Fruit fly (Drosophila melanogaster) whole organism, pupa: Measurements from ENCODE around the gene Dpm2.

Experiments used
- CG10348 ChIP-seq: fragments of 200-800 bp; sonication (Bioruptor generic); IDR thresholded peaks from 2 replicates; pipeline ENCODE4 v1.3.6; 2022; ENCODE audit warnings: missing biosample characterization, missing genetic modification characterization
- CG12605 ChIP-seq: fragments of 200-800 bp; sonication (Bioruptor generic); IDR thresholded peaks from 2 replicates; pipeline ENCODE4 v1.3.6; 2022; ENCODE audit warnings: missing biosample characterization, missing genetic modification characterization
- CG13204 ChIP-seq: fragments of 200-800 bp; sonication (Bioruptor generic); optimal IDR thresholded peaks from 2 replicates; lab custom pipeline; 2018; ENCODE audit warnings: missing biosample characterization, mild to moderate bottlenecking, missing genetic modification characterization, moderate library complexity
- CG14655 ChIP-seq: fragments of 200-800 bp; sonication (Bioruptor generic); optimal IDR thresholded peaks from 3 replicates; lab custom pipeline; 2017; ENCODE audit warnings: mild to moderate bottlenecking, missing biosample characterization, missing genetic modification reagents, missing genetic modification characterization
- CG15710 ChIP-seq: fragments of 200-800 bp; sonication (Bioruptor generic); optimal IDR thresholded peaks from 2 replicates; lab custom pipeline; 2018; ENCODE audit warnings: missing biosample characterization, mild to moderate bottlenecking, missing genetic modification characterization, moderate library complexity
- CG17806 ChIP-seq: fragments of 200-800 bp; sonication (Bioruptor generic); optimal IDR thresholded peaks from 2 replicates; lab custom pipeline; 2018; ENCODE audit warnings: missing biosample characterization, mild to moderate bottlenecking, missing genetic modification characterization, moderate library complexity
- CG32121 ChIP-seq: fragments of 200-800 bp; sonication (Bioruptor generic); IDR thresholded peaks from 2 replicates; pipeline ENCODE4 v1.3.6; 2022; ENCODE audit warnings: missing biosample characterization, missing genetic modification characterization
- CG34367 ChIP-seq: fragments of 200-800 bp; sonication (Bioruptor generic); optimal IDR thresholded peaks from 2 replicates; lab custom pipeline; 2018; ENCODE audit warnings: missing biosample characterization, mild to moderate bottlenecking, missing genetic modification characterization
- CG4496 ChIP-seq: fragments of 200-800 bp; sonication (Bioruptor generic); IDR thresholded peaks from 3 replicates; pipeline ENCODE4 v1.3.6; 2022; ENCODE audit warnings: missing biosample characterization, missing genetic modification characterization
- CG8159 ChIP-seq: fragments of 200-800 bp; sonication (Bioruptor generic); optimal IDR thresholded peaks from 3 replicates; lab custom pipeline; 2018; ENCODE audit warnings: missing biosample characterization, mild to moderate bottlenecking, missing genetic modification characterization, moderate library complexity
- CG8301 ChIP-seq: fragments of 200-800 bp; sonication (Bioruptor generic); optimal IDR thresholded peaks from 2 replicates; lab custom pipeline; 2018; ENCODE audit warnings: missing biosample characterization, mild to moderate bottlenecking, missing genetic modification characterization
- CG9948 ChIP-seq: fragments of 200-800 bp; sonication (Bioruptor generic); optimal IDR thresholded peaks from 2 replicates; lab custom pipeline; 2018; ENCODE audit warnings: missing biosample characterization, mild to moderate bottlenecking, missing genetic modification characterization, moderate library complexity
- D1 ChIP-seq: fragments of 200-800 bp; sonication (Bioruptor generic); optimal IDR thresholded peaks from 2 replicates; lab custom pipeline; 2018; ENCODE audit warnings: missing biosample characterization, mild to moderate bottlenecking, missing genetic modification characterization, moderate library complexity
- EcR ChIP-seq: fragments of 200-800 bp; sonication (Bioruptor generic); optimal IDR thresholded peaks from 3 replicates; lab custom pipeline; 2019; ENCODE audit warnings: missing biosample characterization, missing genetic modification characterization, mild to moderate bottlenecking, moderate library complexity, missing genetic modification reagents
- Ets98B ChIP-seq: fragments of 200-800 bp; sonication (Bioruptor generic); IDR thresholded peaks from 2 replicates; pipeline ENCODE4 v1.3.6; 2022; ENCODE audit warnings: missing biosample characterization, missing genetic modification characterization
- Pif1A ChIP-seq: fragments of 200-800 bp; sonication (Bioruptor generic); optimal IDR thresholded peaks from 3 replicates; lab custom pipeline; 2016; ENCODE audit warnings: missing biosample characterization, missing genetic modification characterization
- Pif1B ChIP-seq: fragments of 200-800 bp; sonication (Bioruptor generic); optimal IDR thresholded peaks from 3 replicates; lab custom pipeline; 2016; ENCODE audit warnings: missing biosample characterization, missing genetic modification characterization
- Snoo ChIP-seq: fragments of 200-800 bp; sonication (Bioruptor generic); optimal IDR thresholded peaks from 3 replicates; lab custom pipeline; 2017; ENCODE audit warnings: missing biosample characterization, mild to moderate bottlenecking, missing genetic modification characterization, inconsistent platforms
- fd96Ca ChIP-seq: fragments of 200-800 bp; sonication (Bioruptor generic); IDR thresholded peaks from 3 replicates; pipeline ENCODE4 v1.3.6; 2022; ENCODE audit warnings: missing biosample characterization, missing genetic modification characterization
- gl ChIP-seq: fragments of 200-800 bp; sonication (Bioruptor generic); optimal IDR thresholded peaks from 2 replicates; lab custom pipeline; 2018; ENCODE audit warnings: missing biosample characterization, mild to moderate bottlenecking, missing genetic modification characterization

The Dpm2 gene

DNA sequence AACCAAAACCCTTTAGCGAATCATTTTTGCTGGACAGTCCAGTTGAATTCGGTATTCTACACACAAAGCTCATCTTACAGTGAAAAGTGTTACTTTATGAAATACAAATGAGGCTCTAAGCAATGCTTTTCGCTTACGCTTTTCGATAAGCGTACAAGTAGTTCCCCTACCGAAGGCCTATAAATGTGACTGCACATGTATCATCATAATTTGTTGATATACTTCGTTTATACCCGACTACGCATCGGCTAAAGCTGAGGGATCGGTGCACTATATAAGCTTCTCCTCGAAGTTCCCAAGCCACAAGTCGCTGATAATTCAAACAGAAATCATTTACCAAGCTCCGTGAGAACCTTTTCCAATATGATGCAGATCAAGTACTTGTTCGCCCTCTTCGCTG lies 49.9 kb downstream of the Dpm2 start, which contains the start of gene Drs:
Gene Drs, plus strand, starts transcription at position 301 of the 400 bp plus-strand sequence.
- TF ChIP-seq CG9948 (tag; lab: Kevin White, UChicago): no peak
- TF ChIP-seq Snoo: no peak
- TF ChIP-seq CG8301: no peak
- no peak for TF ChIP-seq CG34367 (tag; lab: Kevin White, UChicago)
- no peak for TF ChIP-seq gl
- TF ChIP-seq D1 (tag; lab: Kevin White, UChicago): no peak
- TF ChIP-seq CG32121 (GFP tag; lab: Robert Waterston, UW): no peak
- no peak for TF ChIP-seq Pif1B
- no peak for TF ChIP-seq EcR (GFP tag; lab: Kevin White, UChicago)
- no peak for TF ChIP-seq CG17806 (tag; lab: Kevin White, UChicago)
- no peak for TF ChIP-seq fd96Ca (GFP tag; lab: Robert Waterston, UW)
- no peak for TF ChIP-seq CG14655
- TF ChIP-seq CG10348: no peak
- TF ChIP-seq CG4496 (GFP tag; lab: Robert Waterston, UW): no peak
- TF ChIP-seq Ets98B (GFP tag; lab: Robert Waterston, UW): no peak
- TF ChIP-seq Pif1A: no peak
- no peak for TF ChIP-seq CG15710 (tag; lab: Kevin White, UChicago)
- no peak for TF ChIP-seq CG12605
- no peak for TF ChIP-seq CG8159
- TF ChIP-seq CG13204 (GFP tag; lab: Kevin White, UChicago): no peak
